Fruit fly (Drosophila melanogaster): ENCODE measurements around the gene RagA-B.

dm6 chr3R:9010695-9011094 is 26.6 kb upstream of the RagA-B start:
- TF ChIP-seq psq (optimal IDR thresholded peaks at IDR 0.05) (no peak), usp (GFP tag; optimal IDR thresholded peaks at IDR 0.05) (no peak)
